Fruit fly (Drosophila melanogaster): ENCODE data around the gene CG17350.

The CG17350 gene

DNA sequence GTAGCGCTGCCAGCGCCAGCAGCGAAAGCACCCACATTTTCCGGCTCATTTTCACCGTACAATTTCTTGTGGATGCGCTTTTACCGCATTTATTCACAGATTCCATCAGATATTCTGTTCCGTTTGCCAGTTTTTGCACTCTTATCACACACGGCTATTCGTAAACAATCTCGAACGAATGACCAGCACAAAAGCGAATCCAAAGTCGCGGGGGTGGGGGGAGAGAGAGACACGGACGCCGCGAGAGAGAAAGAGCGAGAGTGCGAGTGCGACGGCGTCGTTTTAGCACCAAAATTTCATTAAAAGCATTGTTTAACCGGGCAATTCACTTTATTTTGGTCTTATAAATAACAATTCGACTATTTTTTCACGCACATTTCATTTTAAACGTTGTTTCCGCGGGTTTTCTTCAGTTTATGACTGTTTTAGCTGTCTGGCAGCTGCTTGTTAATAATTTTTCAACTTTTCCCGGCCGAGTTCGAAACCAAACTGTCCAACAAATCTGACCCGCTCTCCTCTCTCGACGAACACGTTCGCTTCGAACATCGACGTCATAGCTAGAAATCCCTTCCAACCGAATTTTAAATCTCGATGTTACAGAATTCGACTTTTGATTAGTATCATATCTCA lies 17.9 kb upstream of the CG17350 start, which contains the start of gene dnt:
dnt (minus strand) TSS at position 494 of the 630 bp plus-strand sequence.
- TF ChIP-seq Myc (optimal IDR thresholded peaks at IDR 0.05) (no peak), psq (optimal IDR thresholded peaks at IDR 0.05) (peak; percentile 71)

DNA sequence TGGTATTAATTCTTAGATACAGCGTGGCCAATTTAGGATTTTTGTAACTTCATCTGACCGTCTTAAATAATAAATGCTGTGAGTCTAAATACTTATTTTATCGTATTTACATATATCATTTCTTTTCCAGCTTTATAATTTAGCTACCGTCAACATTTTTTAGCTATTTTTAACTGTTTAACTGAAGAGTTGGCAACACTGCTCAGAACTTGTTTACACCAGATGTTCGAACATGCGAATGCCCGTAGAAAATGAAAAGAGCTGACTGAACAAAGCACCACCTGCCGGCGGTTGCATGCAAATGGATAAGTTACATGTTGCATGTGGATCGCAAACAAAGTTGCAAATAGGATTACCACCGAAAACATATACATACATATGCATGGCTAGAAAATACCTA lies 17.2 kb upstream of the CG17350 start:
- TF ChIP-seq Myc (optimal IDR thresholded peaks at IDR 0.05) (no peak), insv (optimal IDR thresholded peaks at IDR 0.05) (no peak), psq (optimal IDR thresholded peaks at IDR 0.05) (no peak), Sin3A (optimal IDR thresholded peaks at IDR 0.05) (no peak), h (optimal IDR thresholded peaks at IDR 0.05) (no peak), ttk (optimal IDR thresholded peaks at IDR 0.05) (no peak)

DNA sequence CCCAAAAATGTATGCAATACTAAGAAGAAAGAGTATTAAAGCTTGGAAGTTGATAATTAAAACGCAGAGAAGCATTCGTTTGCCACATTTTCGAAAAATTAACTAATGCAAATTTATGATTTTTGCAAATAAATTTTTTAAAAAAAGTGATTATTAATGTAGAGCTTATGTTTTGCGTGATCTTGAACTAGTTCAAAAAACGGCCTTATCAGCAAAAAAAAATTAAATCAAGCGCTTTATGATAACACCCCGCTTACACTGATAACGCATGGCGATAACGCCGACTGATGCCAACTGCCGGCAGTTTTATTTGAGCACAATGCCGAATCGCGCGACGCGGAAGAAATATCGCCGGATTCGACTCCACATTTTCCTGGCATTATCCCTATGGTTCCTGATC lies 16.7 kb upstream of the CG17350 start, which contains the start of gene CG13086:
CG13086 (plus strand) TSS at position 301 of the 400 bp plus-strand sequence.
- TF ChIP-seq Myc (optimal IDR thresholded peaks at IDR 0.05): no peak
- no peak for TF ChIP-seq h (optimal IDR thresholded peaks at IDR 0.05)
- TF ChIP-seq ttk (optimal IDR thresholded peaks at IDR 0.05): no peak
- no peak for TF ChIP-seq psq (optimal IDR thresholded peaks at IDR 0.05)
- TF ChIP-seq Sin3A (optimal IDR thresholded peaks at IDR 0.05): no peak
- no peak for TF ChIP-seq insv (optimal IDR thresholded peaks at IDR 0.05)

- TF ChIP-seq insv (optimal IDR thresholded peaks at IDR 0.05) (no peak), ttk (optimal IDR thresholded peaks at IDR 0.05) (no peak), Sin3A (optimal IDR thresholded peaks at IDR 0.05) (no peak), psq (optimal IDR thresholded peaks at IDR 0.05) (no peak), h (optimal IDR thresholded peaks at IDR 0.05) (no peak), Myc (optimal IDR thresholded peaks at IDR 0.05) (no peak)
These were observed 16.1 kb upstream of the CG17350 start for dm6 chr2L:19364622-19365021.

DNA sequence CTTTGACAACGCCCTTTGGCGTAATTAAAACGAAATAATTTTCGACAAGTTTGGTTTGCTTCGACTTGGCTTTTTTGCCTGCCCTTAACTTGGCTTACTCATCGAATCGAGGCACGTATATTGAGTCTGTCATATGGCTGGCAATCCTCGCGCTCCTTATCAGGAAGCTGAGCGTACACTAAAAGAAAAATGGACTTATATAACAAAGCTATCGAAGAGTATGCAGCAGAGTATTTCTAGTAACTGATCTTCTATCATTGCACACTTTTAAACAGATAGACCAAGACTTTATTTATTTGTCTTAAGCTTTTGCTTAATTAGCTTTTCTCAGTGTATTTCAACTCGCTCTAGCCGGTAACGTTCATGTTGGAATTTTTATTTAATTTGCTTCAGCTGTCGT lies 14.4 kb upstream of the CG17350 start:
- TF ChIP-seq psq (optimal IDR thresholded peaks at IDR 0.05) (no peak), insv (optimal IDR thresholded peaks at IDR 0.05) (no peak)

DNA sequence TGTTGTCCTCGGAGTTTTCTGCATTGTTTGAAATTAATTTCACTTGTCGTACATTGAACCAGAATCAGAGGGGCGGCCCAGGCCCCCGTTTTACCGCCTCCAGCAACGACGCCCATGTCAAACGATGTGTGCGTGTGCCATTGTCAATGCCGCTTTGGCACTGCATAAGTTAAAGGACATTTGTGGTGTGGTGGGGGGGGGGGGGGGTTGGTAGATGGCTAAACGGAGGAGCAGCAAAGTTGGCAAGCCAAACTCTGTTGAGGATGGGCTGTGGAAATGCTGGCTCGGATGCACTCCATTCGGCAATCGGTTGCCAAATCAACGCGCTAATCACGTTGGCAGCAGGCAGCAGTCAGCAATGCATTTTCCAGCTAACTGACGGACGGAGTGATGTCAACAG lies 14.0 kb upstream of the CG17350 start:
- no peak for TF ChIP-seq Sin3A (optimal IDR thresholded peaks at IDR 0.05)
- no peak for TF ChIP-seq ttk (optimal IDR thresholded peaks at IDR 0.05)
- no peak for TF ChIP-seq Myc (optimal IDR thresholded peaks at IDR 0.05)
- TF ChIP-seq insv (optimal IDR thresholded peaks at IDR 0.05): no peak
- no peak for TF ChIP-seq h (optimal IDR thresholded peaks at IDR 0.05)
- TF ChIP-seq psq (optimal IDR thresholded peaks at IDR 0.05): no peak

- TF ChIP-seq Myc (optimal IDR thresholded peaks at IDR 0.05): no peak
- no peak for TF ChIP-seq psq (optimal IDR thresholded peaks at IDR 0.05)
- no peak for TF ChIP-seq h (optimal IDR thresholded peaks at IDR 0.05)
- TF ChIP-seq ttk (optimal IDR thresholded peaks at IDR 0.05): no peak
- no peak for TF ChIP-seq insv (optimal IDR thresholded peaks at IDR 0.05)
- TF ChIP-seq Sin3A (optimal IDR thresholded peaks at IDR 0.05): no peak
These were observed 10.7 kb upstream of the CG17350 start, which contains the start of gene CG17349 for dm6 chr2L:19370046-19370445. CG17349 (plus strand) TSS chr2L:19370445.

- TF ChIP-seq ttk (optimal IDR thresholded peaks at IDR 0.05): no peak
- TF ChIP-seq Myc (optimal IDR thresholded peaks at IDR 0.05): no peak
- TF ChIP-seq h (optimal IDR thresholded peaks at IDR 0.05): no peak
- TF ChIP-seq psq (optimal IDR thresholded peaks at IDR 0.05): no peak
- TF ChIP-seq Sin3A (optimal IDR thresholded peaks at IDR 0.05): no peak
- TF ChIP-seq insv (optimal IDR thresholded peaks at IDR 0.05): no peak
These were observed 6.9 kb upstream of the CG17350 start for dm6 chr2L:19373809-19374208.

dm6 chr2L:19376145-19376544 lies 4.6 kb upstream of the CG17350 start:
- TF ChIP-seq h (optimal IDR thresholded peaks at IDR 0.05) (no peak), Myc (optimal IDR thresholded peaks at IDR 0.05) (no peak), Sin3A (optimal IDR thresholded peaks at IDR 0.05) (no peak), insv (optimal IDR thresholded peaks at IDR 0.05) (no peak), psq (optimal IDR thresholded peaks at IDR 0.05) (no peak), ttk (optimal IDR thresholded peaks at IDR 0.05) (no peak)

DNA sequence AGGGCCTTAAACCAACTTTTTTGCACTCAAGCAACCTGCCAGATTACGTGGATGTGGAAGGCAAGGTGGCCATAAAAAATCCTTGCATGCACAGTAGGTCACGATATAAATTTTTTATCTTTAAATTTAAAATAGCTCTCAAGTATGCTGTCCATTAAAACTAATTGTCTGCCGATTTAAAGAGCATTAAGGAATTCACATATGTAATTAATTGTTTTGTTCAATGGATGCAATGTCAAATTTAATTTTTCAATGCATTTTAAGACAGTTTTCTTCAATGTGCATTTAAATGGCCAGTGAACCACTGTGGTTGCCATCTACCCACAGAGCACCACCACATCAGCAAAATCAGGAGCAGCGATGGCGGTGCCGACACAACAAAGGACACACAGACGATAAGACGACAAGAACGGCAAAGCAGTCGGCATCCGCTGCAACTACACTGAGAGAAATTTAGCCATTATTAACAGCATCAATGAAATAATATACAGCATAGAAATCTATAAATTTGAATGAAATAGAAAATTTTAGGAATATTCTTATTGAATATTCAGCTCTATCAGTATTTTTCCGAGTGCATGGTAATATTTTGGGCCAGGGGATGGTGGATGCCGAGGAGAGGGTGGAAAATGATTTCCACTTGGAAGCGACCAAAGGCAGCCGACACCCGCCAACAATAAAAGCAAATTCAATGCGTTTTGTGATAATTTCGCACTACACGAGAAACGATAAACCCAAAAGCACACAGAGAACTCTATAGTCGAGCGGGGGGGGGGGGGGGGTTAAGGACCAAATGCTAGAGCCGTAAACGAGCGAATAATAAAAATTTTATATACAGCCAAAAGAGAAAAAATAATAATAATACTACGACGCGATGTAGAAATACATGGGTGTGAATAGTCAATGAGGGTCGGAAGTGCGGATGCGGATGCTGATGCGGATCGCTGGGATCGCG lies 3.3 kb upstream of the CG17350 start:
- TF ChIP-seq Sin3A (optimal IDR thresholded peaks at IDR 0.05): no peak
- no peak for TF ChIP-seq h (optimal IDR thresholded peaks at IDR 0.05)
- TF ChIP-seq Myc (optimal IDR thresholded peaks at IDR 0.05): no peak
- no peak for TF ChIP-seq insv (optimal IDR thresholded peaks at IDR 0.05)
- TF ChIP-seq ttk (optimal IDR thresholded peaks at IDR 0.05): no peak
- no peak for TF ChIP-seq psq (optimal IDR thresholded peaks at IDR 0.05)

dm6 chr2L:19378620-19379019 lies 2.1 kb upstream of the CG17350 start:
- no peak for TF ChIP-seq psq (optimal IDR thresholded peaks at IDR 0.05)
- no peak for TF ChIP-seq Myc (optimal IDR thresholded peaks at IDR 0.05)
- no peak for TF ChIP-seq insv (optimal IDR thresholded peaks at IDR 0.05)
- no peak for TF ChIP-seq Sin3A (optimal IDR thresholded peaks at IDR 0.05)
- TF ChIP-seq h (optimal IDR thresholded peaks at IDR 0.05): no peak
- TF ChIP-seq ttk (optimal IDR thresholded peaks at IDR 0.05): no peak

dm6 chr2L:19382353-19382752 lies 1.6 kb downstream of the CG17350 start:
- TF ChIP-seq h (optimal IDR thresholded peaks at IDR 0.05) (no peak), insv (optimal IDR thresholded peaks at IDR 0.05) (no peak), Sin3A (optimal IDR thresholded peaks at IDR 0.05) (no peak), psq (optimal IDR thresholded peaks at IDR 0.05) (no peak)

Measured in Kc167 (cell line).